Worm (Caenorhabditis elegans) whole organism, early embryonic: ENCODE data around the gene K03H1.13.

Experiments
- B0310.2 ChIP-seq: sonication (generic microtip); optimal IDR thresholded peaks from 2 replicates; lab custom pipeline; 2016; ENCODE audit warnings: mild to moderate bottlenecking, missing genetic modification characterization, missing compliant biosample characterization
- F13C5.2 ChIP-seq: sonication (generic microtip); optimal IDR thresholded peaks from 2 replicates; lab custom pipeline; 2017; ENCODE audit warnings: mild to moderate bottlenecking, missing genetic modification characterization, inconsistent platforms, missing compliant biosample characterization
- ama-1 ChIP-seq: fragments of 150-350 bp; optimal IDR thresholded peaks from 2 replicates; lab custom pipeline; 2014
- ceh-13 ChIP-seq: fragments of 200-800 bp; sonication (Bioruptor generic); optimal IDR thresholded peaks from 2 replicates; lab custom pipeline; 2018; ENCODE audit warnings: mild to moderate bottlenecking, missing genetic modification characterization, missing compliant biosample characterization
- ceh-36 ChIP-seq: sonication (generic microtip); optimal IDR thresholded peaks from 2 replicates; lab custom pipeline; 2016; ENCODE audit warnings: missing genetic modification characterization, inconsistent platforms, missing compliant biosample characterization
- hmg-4 ChIP-seq: fragments of 200-800 bp; sonication (Bioruptor generic); optimal IDR thresholded peaks from 2 replicates; lab custom pipeline; 2018; ENCODE audit warnings: mild to moderate bottlenecking, missing genetic modification characterization, missing compliant biosample characterization
- hnd-1 ChIP-seq: sonication (generic microtip); optimal IDR thresholded peaks from 2 replicates; lab custom pipeline; 2016; ENCODE audit warnings: missing genetic modification characterization, missing compliant biosample characterization
- tbx-37 ChIP-seq: fragments of 200-800 bp; sonication (Bioruptor generic); conservative IDR thresholded peaks from 2 replicates; pipeline ENCODE4 v1.3.6; 2022; ENCODE audit warnings: missing genetic modification reagents, missing genetic modification characterization, missing compliant biosample characterization
- tra-4 ChIP-seq: sonication (generic microtip); optimal IDR thresholded peaks from 2 replicates; lab custom pipeline; 2017; ENCODE audit warnings: missing genetic modification characterization, missing compliant biosample characterization

- TF ChIP-seq tra-4 (tag; lab: Kevin White, UChicago): no peak
- no peak for TF ChIP-seq ama-1 (lab: Kevin White, UChicago)
- TF ChIP-seq F13C5.2 (tag; lab: Kevin White, UChicago): no peak
- TF ChIP-seq B0310.2 (tag; lab: Kevin White, UChicago): no peak
- no peak for TF ChIP-seq tbx-37 (GFP tag; lab: Robert Waterston, UW)
- no peak for TF ChIP-seq hnd-1 (tag; lab: Kevin White, UChicago)
- no peak for TF ChIP-seq ceh-36 (tag; lab: Kevin White, UChicago)
- no peak for TF ChIP-seq ceh-13 (GFP tag; lab: Kevin White, UChicago)
- no peak for TF ChIP-seq hmg-4
These were observed 19.7 kb downstream of the K03H1.13 start for ce11 chrIII:9930406-9930805.
